Fruit fly (Drosophila melanogaster): Measurements from ENCODE around the gene Non2.

DNA sequence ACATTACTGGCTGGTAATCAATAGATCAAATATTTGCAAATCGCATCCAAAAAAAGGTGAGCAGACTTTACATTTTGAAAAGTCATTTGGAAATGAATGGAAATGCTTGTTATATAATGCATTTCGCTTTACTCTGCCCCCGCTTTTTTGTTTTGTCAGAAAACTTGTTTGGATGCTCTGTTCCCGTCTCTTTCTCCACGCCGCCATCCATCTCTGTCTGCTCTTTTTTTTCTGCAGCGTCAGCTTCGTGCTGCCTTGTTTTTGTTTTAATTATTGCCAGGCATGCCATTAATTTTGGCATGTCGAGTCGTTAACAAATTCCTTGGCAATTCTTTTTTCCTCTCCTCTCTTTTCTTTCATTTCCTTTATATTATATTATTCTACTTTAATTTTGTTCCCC is 34.6 kb downstream of the Non2 start:
- TF ChIP-seq Atf6 (GFP tag; IDR thresholded peaks at IDR 0.05) (no peak), CG8290 (GFP tag; optimal IDR thresholded peaks at IDR 0.05) (no peak), CG8290 (tag; optimal IDR thresholded peaks at IDR 0.05) (no peak), CG2120 (GFP tag; optimal IDR thresholded peaks at IDR 0.05) (no peak), CG7745 (tag; optimal IDR thresholded peaks at IDR 0.05) (no peak), Xrp1 (GFP tag; IDR thresholded peaks at IDR 0.05) (no peak), CG2889 (GFP tag; IDR thresholded peaks at IDR 0.05) (no peak), CG11398 (GFP tag; optimal IDR thresholded peaks at IDR 0.05) (no peak), MTF-1 (GFP tag; optimal IDR thresholded peaks at IDR 0.05; ENCODE audit: borderline replicate concordance) (no peak), Jarid2 (GFP tag; optimal IDR thresholded peaks at IDR 0.05) (no peak), CG12104 (GFP tag; optimal IDR thresholded peaks at IDR 0.05) (no peak), pan (optimal IDR thresholded peaks at IDR 0.05) (no peak), pan (GFP tag; optimal IDR thresholded peaks at IDR 0.05 in 1 of 2, IDR thresholded peaks at IDR 0.05 in 1 of 2) (no peak), CG8924 (tag; optimal IDR thresholded peaks at IDR 0.05) (no peak)

Data from whole organism, embryonic.